Worm (Caenorhabditis elegans) whole organism, L4 larva: ENCODE measurements around the gene cnk-1.
"Not testable (repeated sequence)": the region's sequence is repeated elsewhere in the genome, so short reads cannot be mapped to it uniquely, and the experiment has no call there.

Experiments used
- F26F4.8 ChIP-seq: fragments of 200-800 bp; sonication (Bioruptor generic); conservative IDR thresholded peaks from 2 replicates; pipeline ENCODE4 v1.3.6; 2022; ENCODE audit warnings: missing genetic modification characterization, missing compliant biosample characterization
- F49E8.2 ChIP-seq: sonication (generic microtip); optimal IDR thresholded peaks from 2 replicates; lab custom pipeline; 2016; ENCODE audit warnings: missing compliant biosample characterization, mild to moderate bottlenecking, missing genetic modification characterization, borderline replicate concordance
- Y105C5A.15 ChIP-seq: fragments of 200-800 bp; sonication (Bioruptor generic); IDR thresholded peaks from 2 replicates; pipeline ENCODE4 v1.3.6; 2022; ENCODE audit warnings: missing genetic modification characterization, missing compliant biosample characterization
- aha-1 ChIP-seq: fragments of 150-350 bp; peaks from one replicate; lab custom pipeline; 2014; ENCODE audit warnings: missing biosample characterization, missing genetic modification characterization
- arid-1 ChIP-seq: fragments of 200-800 bp; sonication (Bioruptor generic); conservative IDR thresholded peaks from 2 replicates; pipeline ENCODE4 v1.3.6; 2022; ENCODE audit warnings: missing genetic modification reagents, missing genetic modification characterization, missing compliant biosample characterization
- ceh-44 ChIP-seq: fragments of 200-800 bp; sonication (Bioruptor generic); IDR thresholded peaks from 2 replicates; pipeline ENCODE4 v1.3.6; 2022; ENCODE audit warnings: missing genetic modification reagents, missing genetic modification characterization, missing compliant biosample characterization
- daf-8 ChIP-seq: fragments of 200-800 bp; sonication (Bioruptor generic); IDR thresholded peaks from 2 replicates; pipeline ENCODE4 v1.3.6; 2022; ENCODE audit warnings: missing genetic modification characterization, missing compliant biosample characterization
- dmd-8 ChIP-seq: fragments of 200-800 bp; sonication (Bioruptor generic); IDR thresholded peaks from 2 replicates; pipeline ENCODE4 v1.3.6; 2022; ENCODE audit warnings: missing genetic modification characterization, missing compliant biosample characterization
- dpl-1 ChIP-seq: fragments of 150-350 bp; optimal IDR thresholded peaks from 2 replicates; lab custom pipeline; 2014; ENCODE audit warnings: missing biosample characterization, missing genetic modification reagents, missing genetic modification characterization
- hlh-11 ChIP-seq: fragments of 200-800 bp; sonication (Bioruptor generic); optimal IDR thresholded peaks from 2 replicates; lab custom pipeline; 2018; ENCODE audit warnings: mild to moderate bottlenecking, missing genetic modification characterization, missing compliant biosample characterization
- hlh-30 ChIP-seq: sonication (generic microtip); optimal IDR thresholded peaks from 2 replicates; lab custom pipeline; 2017; ENCODE audit warnings: antibody characterized with exemption, mild to moderate bottlenecking, missing genetic modification characterization, missing compliant biosample characterization; ENCODE audit not compliant: insufficient read depth
- hmg-1.1 ChIP-seq: fragments of 200-800 bp; sonication (Bioruptor generic); IDR thresholded peaks from 2 replicates; pipeline ENCODE4 v1.3.6; 2022; ENCODE audit warnings: missing genetic modification reagents, missing genetic modification characterization, missing compliant biosample characterization
- lin-13 ChIP-seq: fragments of 150-350 bp; optimal IDR thresholded peaks from 2 replicates; lab custom pipeline; 2014; ENCODE audit warnings: missing biosample characterization, missing genetic modification reagents, missing genetic modification characterization
- lin-38 ChIP-seq: fragments of 200-800 bp; sonication (Bioruptor generic); IDR thresholded peaks from 2 replicates; pipeline ENCODE4 v1.3.6; 2022; ENCODE audit warnings: missing genetic modification reagents, missing genetic modification characterization, missing compliant biosample characterization
- lsy-2 ChIP-seq, 2 experiments: fragments of 150-350 bp in 1 of 2; sonication (generic microtip) in 1 of 2; optimal IDR thresholded peaks; 2 replicates each; lab custom pipeline; 2014 to 2017; ENCODE audit warnings: missing biosample characterization in 2 of 2, missing genetic modification characterization in 2 of 2
- mdl-1 ChIP-seq, 2 experiments: fragments of 150-350 bp in 1 of 2; sonication (generic microtip) in 1 of 2; optimal IDR thresholded peaks; 2 replicates each; lab custom pipeline; 2014 to 2017; ENCODE audit warnings: missing biosample characterization in 2 of 2, missing genetic modification characterization in 2 of 2
- mxl-2 ChIP-seq: fragments of 200-800 bp; sonication (Bioruptor generic); conservative IDR thresholded peaks from 2 replicates; pipeline ENCODE4 v1.3.6; 2022; ENCODE audit warnings: missing genetic modification reagents, missing genetic modification characterization, missing compliant biosample characterization
- mxl-3 ChIP-seq: fragments of 200-800 bp; sonication (Bioruptor generic); optimal IDR thresholded peaks from 2 replicates; lab custom pipeline; 2018; ENCODE audit warnings: mild to moderate bottlenecking, missing genetic modification characterization, missing compliant biosample characterization
- nhr-102 ChIP-seq: sonication (generic microtip); optimal IDR thresholded peaks from 2 replicates; lab custom pipeline; 2016; ENCODE audit warnings: mild to moderate bottlenecking, missing genetic modification characterization, moderate library complexity, missing compliant biosample characterization
- nhr-237 ChIP-seq: sonication (generic microtip); optimal IDR thresholded peaks from 2 replicates; lab custom pipeline; 2017; ENCODE audit warnings: missing biosample characterization, missing genetic modification characterization
- nhr-28 ChIP-seq: fragments of 150-350 bp; optimal IDR thresholded peaks from 2 replicates; lab custom pipeline; 2014; ENCODE audit warnings: missing biosample characterization, missing genetic modification characterization
- nhr-77 ChIP-seq: fragments of 150-350 bp; optimal IDR thresholded peaks from 2 replicates; lab custom pipeline; 2014; ENCODE audit warnings: missing biosample characterization, missing genetic modification characterization
- sdz-12 ChIP-seq: fragments of 200-800 bp; sonication (Bioruptor generic); optimal IDR thresholded peaks from 2 replicates; lab custom pipeline; 2018; ENCODE audit warnings: mild to moderate bottlenecking, missing genetic modification characterization, missing compliant biosample characterization
- snpc-4 ChIP-seq: fragments of 150-350 bp; optimal IDR thresholded peaks from 2 replicates; lab custom pipeline; 2014; ENCODE audit warnings: missing biosample characterization, missing genetic modification characterization
- spr-1 ChIP-seq: sonication (generic microtip); optimal IDR thresholded peaks from 2 replicates; lab custom pipeline; 2016; ENCODE audit warnings: mild to moderate bottlenecking, missing genetic modification characterization, missing compliant biosample characterization
- spr-3 ChIP-seq: fragments of 200-800 bp; sonication (Bioruptor generic); optimal IDR thresholded peaks from 2 replicates; lab custom pipeline; 2018; ENCODE audit warnings: mild to moderate bottlenecking, missing genetic modification characterization, missing compliant biosample characterization
- tag-97 ChIP-seq: fragments of 200-800 bp; sonication (Bioruptor generic); IDR thresholded peaks from 2 replicates; pipeline ENCODE4 v1.3.6; 2022; ENCODE audit warnings: missing genetic modification characterization, missing compliant biosample characterization
- unc-62 ChIP-seq, 3 experiments: fragments of 150-350 bp in 1 of 3; sonication (generic microtip); optimal IDR thresholded peaks in 2 of 3; peaks in 1 of 3; 1 replicate in 1 of 3; 2 replicates in 2 of 3; lab custom pipeline; 2014 to 2017; ENCODE audit warnings: missing biosample characterization in 3 of 3, missing genetic modification characterization in 3 of 3, missing genetic modification reagents in 3 of 3, missing genotype in 1 of 3
- zag-1 ChIP-seq: fragments of 150-350 bp; optimal IDR thresholded peaks from 2 replicates; lab custom pipeline; 2014; ENCODE audit warnings: missing biosample characterization, missing genetic modification characterization
- zip-2 ChIP-seq: fragments of 150-350 bp; optimal IDR thresholded peaks from 2 replicates; lab custom pipeline; 2014; ENCODE audit warnings: missing biosample characterization, missing genetic modification characterization

Gene cnk-1

DNA sequence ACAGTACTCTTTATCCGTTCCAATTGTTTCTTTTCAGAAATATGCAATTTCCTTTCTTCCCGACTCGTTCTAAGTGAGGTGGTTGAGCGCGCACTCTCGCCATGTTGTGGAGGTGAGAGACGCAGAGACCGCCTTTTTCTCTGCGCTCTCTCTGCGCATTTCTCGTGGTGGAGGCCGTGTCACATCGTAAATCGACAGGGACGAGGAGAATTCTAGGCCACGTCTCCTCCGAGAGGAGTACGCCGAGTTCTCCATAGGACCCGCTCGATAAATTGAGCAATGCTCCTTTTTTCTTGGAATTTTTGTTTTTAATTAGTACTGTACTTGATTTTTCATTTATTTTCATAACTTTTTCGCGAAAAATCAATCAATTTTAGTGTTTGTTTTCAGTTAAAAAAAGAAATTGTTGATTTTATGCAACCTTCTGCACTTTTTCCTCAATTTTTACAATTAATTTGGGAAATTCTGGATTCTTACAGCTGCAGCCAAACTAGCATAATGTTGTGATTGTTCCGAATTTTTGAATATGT is at the start of gene cnk-1 (continued):
- TF ChIP-seq mdl-1 (tag; optimal IDR thresholded peaks at IDR 0.05; lab: Kevin White, UChicago) = no peak
- no peak for TF ChIP-seq snpc-4
- peak; percentile 74 for TF ChIP-seq sdz-12 (GFP tag; lab: Kevin White, UChicago)
- TF ChIP-seq lin-13 = peak; percentile 51

DNA sequence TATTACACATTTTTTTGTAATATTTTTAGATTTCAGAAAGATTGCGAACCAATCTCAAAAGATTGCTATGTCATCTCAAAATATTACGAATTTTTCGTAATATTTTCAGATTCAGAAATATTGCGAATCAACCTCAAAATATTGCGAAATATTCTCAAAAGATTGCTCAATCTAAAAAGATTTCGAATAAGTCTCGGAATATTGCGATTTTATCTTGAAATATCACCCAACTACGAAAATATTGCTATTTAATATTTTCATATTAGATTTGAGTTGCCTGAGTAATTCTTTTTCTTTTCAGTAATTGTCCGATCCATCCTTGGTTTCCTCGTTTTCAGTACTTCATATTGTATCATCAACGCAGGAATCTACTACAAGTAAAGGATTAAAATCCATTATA is 49.2 kb upstream of the cnk-1 start, which contains the start of gene Y70G10A.4:
Gene Y70G10A.4 (plus strand): TSS at position 301 of the 400 bp plus-strand sequence.
- not testable (repeated sequence) for TF ChIP-seq hmg-1.1 (GFP tag; lab: Robert Waterston, UW); ceh-44 (GFP tag; lab: Robert Waterston, UW); nhr-102 (tag; lab: Kevin White, UChicago)

DNA sequence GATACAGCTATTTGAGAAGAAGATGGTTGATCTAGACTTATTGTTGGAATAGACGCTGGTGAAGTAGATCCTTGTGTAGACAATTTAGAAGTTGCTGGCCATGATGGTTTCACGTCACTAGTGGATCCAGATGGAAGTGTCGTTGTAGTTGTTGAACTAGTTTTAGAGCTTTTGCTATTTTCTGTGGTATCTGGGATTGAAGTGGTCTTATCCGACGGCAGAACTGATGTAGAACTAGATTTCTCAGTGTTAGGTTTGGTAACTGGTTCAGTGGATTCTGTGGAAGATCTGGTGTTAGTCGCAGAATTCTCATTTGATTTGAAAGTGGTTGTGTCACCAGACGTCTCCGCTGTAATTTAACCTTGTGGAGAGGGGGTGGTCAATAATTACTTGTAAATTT is 39.4 kb upstream of the cnk-1 start:
- TF ChIP-seq zip-2 (tag; lab: Kevin White, UChicago) (no peak), Y105C5A.15 (no peak), unc-62 (GFP tag; optimal IDR thresholded peaks at IDR 0.05 in 1 of 2; lab: Kevin White, UChicago) (peak in 1 of 2 experiments; percentile 94), unc-62 (tag; optimal IDR thresholded peaks at IDR 0.05; lab: Kevin White, UChicago) (no peak)

DNA sequence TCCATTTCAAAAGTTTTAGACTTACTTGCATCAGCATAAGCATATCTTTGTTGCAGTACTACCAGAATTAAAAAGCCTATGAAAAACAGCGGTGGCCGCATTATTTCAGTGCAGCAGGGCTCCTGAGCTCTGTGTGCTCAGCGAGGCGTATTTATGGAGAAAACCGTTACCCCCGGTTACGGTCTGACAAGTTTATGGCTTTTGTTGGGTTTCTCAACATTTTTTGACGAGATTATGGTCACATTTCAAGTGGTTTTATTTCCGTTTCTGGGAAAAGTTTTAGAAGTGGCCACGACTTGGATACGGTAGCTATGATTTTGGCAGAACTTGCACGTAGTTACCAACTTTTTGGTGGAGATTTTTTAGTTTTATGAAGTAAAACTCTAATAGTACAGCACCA is 37.1 kb upstream of the cnk-1 start, which contains the start of gene paml-1:
Gene paml-1 (minus strand): TSS at position 101 of the 400 bp plus-strand sequence.
- TF ChIP-seq zip-2 (tag; lab: Kevin White, UChicago) (no peak), F49E8.2 (no peak), dpl-1 (GFP tag; lab: Kevin White, UChicago) (no peak), spr-3 (no peak), nhr-77 (tag; lab: Kevin White, UChicago) (no peak), arid-1 (GFP tag; lab: Robert Waterston, UW) (no peak), tag-97 (GFP tag; lab: Robert Waterston, UW) (no peak), daf-8 (GFP tag; lab: Robert Waterston, UW) (no peak), spr-1 (tag; lab: Kevin White, UChicago) (no peak), aha-1 (no peak), Y105C5A.15 (no peak), zag-1 (tag; lab: Kevin White, UChicago) (no peak), mxl-2 (GFP tag; lab: Robert Waterston, UW) (no peak)

DNA sequence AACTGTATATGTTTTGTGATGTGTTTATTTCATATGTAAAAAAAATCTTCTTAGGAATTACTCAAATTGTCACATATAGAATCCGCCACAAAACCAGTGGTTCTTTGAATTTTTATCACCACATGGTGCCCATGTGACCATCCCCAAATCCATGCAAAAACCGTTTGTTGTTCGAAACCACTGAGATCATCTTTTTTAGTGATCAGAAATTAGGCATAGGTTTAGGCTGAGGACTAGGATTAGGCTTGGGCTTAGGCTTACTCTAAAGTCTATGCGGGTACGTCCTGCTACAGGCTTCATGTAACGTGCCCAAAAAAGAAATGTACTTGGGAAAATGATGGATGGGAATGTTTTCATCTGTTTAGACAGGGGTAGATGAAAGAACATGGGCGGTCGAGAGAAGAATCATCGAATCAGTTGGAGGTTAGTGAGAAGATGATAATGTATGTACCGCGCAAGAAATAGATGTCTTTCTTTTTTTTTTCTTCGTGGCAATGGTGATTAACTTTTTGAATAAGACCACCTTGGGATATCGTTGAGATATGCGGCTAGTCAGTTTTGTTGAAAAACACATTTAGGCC is 34.7 kb upstream of the cnk-1 start:
- TF ChIP-seq hlh-30 (tag; lab: Kevin White, UChicago) (peak; percentile 28), hlh-11 (tag; lab: Kevin White, UChicago) (peak; percentile 33), nhr-28 (tag; lab: Kevin White, UChicago) (peak; percentile 11), F26F4.8 (GFP tag; lab: Robert Waterston, UW) (no peak), daf-8 (GFP tag; lab: Robert Waterston, UW) (no peak), mxl-3 (GFP tag; lab: Kevin White, UChicago) (peak; percentile 67), mdl-1 (tag; optimal IDR thresholded peaks at IDR 0.05; lab: Kevin White, UChicago) (peak in 1 of 2 experiments; percentile 1), dmd-8 (GFP tag; lab: Robert Waterston, UW) (no peak)

DNA sequence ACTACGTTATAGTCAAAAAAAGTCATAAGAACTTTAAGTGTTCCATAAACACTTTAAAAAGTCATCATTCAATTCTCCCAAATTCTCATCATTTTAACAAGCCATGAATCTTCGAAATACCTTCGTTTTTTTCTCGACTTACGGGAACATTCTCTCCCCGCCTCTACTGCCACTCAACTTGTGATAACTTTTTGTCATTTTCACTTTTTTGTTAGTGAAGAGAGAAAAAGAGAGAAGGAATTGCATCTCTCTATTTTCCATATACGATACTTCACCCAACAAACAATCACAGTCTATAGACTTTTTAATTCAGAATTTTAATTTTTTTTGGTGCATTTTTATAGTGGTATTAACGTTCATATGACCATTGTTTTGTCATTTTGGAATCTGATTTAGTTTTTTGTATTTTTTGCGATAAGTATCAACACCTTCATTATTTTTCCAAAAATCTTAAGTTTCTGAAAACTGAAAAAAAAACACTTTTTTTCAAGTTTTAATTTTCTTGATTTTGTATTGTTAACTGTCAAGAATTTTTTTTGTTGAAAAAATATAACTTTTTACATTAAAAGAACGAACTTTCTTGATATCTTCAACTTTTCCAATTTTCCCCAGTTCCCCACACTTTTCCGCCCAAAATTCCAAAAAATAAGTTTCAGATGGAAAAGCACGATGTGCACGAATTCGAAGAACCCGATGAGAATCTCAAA is 32.5 kb upstream of the cnk-1 start, which contains the start of gene Y70G10A.3:
Gene Y70G10A.3 (plus strand): TSS at position 657 of the 707 bp plus-strand sequence.
- TF ChIP-seq nhr-237 (no peak), lsy-2 (tag; optimal IDR thresholded peaks at IDR 0.05; lab: Kevin White, UChicago) (no peak), lin-38 (no peak)
